Fruit fly (Drosophila melanogaster): ENCODE measurements around the gene GstD3.
A peak's percentile ranks its signal among the peaks of the same experiment; 100 is the strongest.

GstD3 gene

dm6 chr3R:12413274-12413958 is 40.5 kb downstream of the GstD3 start, which contains the start of the genes Dip-C and pps:
Gene Dip-C (minus strand): TSS chr3R:12413759.
Gene pps (plus strand): TSS chr3R:12413828.
- TF ChIP-seq odd (GFP tag; optimal IDR thresholded peaks at IDR 0.05) (no peak), phol (tag; optimal IDR thresholded peaks at IDR 0.05) (peak; percentile 46), prd (optimal IDR thresholded peaks at IDR 0.05) (no peak), prd (GFP tag; IDR thresholded peaks at IDR 0.05) (no peak), Opbp (GFP tag; IDR thresholded peaks at IDR 0.05; ENCODE audit: partially characterized antibody) (peak; percentile 70), hb (GFP tag; IDR thresholded peaks at IDR 0.05; ENCODE audit: partially characterized antibody) (peak; percentile 40; the same call in 1 of the 3 replicates), dm (GFP tag; optimal IDR thresholded peaks at IDR 0.05) (no peak), Scr (GFP tag; IDR thresholded peaks at IDR 0.05; ENCODE audit: partially characterized antibody) (peak; percentile 76), amos (GFP tag; IDR thresholded peaks at IDR 0.05; ENCODE audit: partially characterized antibody) (peak; percentile 82), ftz-f1 (GFP tag; optimal IDR thresholded peaks at IDR 0.05) (peak; percentile 78), CG15514 (GFP tag; optimal IDR thresholded peaks at IDR 0.05) (peak; percentile 99), zen2 (GFP tag; IDR thresholded peaks at IDR 0.05; ENCODE audit: partially characterized antibody) (peak; percentile 55; the same call in 2 of the 3 replicates), kah (GFP tag; optimal IDR thresholded peaks at IDR 0.05) (no peak), Doc3 (GFP tag; IDR thresholded peaks at IDR 0.05; ENCODE audit: partially characterized antibody) (peak; percentile 65; the same call in 2 of the 3 replicates), CG12659 (GFP tag; optimal IDR thresholded peaks at IDR 0.05) (peak; percentile 63), mirr (GFP tag; optimal IDR thresholded peaks at IDR 0.05) (peak; percentile 23), row (GFP tag; IDR thresholded peaks at IDR 0.05) (peak; percentile 73), yki (optimal IDR thresholded peaks at IDR 0.05) (no peak), CG3995 (GFP tag; optimal IDR thresholded peaks at IDR 0.05) (no peak), Six4 (GFP tag; optimal IDR thresholded peaks at IDR 0.05) (no peak), MESR4 (GFP tag; optimal IDR thresholded peaks at IDR 0.05) (peak; percentile 49), Lpt (GFP tag; optimal IDR thresholded peaks at IDR 0.05) (no peak), tio (GFP tag; optimal IDR thresholded peaks at IDR 0.05) (no peak), Sin3A (optimal IDR thresholded peaks at IDR 0.05) (peak; percentile 61), CG2129 (GFP tag; IDR thresholded peaks at IDR 0.05; ENCODE audit: partially characterized antibody) (peak; percentile 40; the same call in 1 of the 2 replicates), maf-S (GFP tag; optimal IDR thresholded peaks at IDR 0.05) (no peak), nerfin-1 (tag; optimal IDR thresholded peaks at IDR 0.05) (no peak), knrl (GFP tag; IDR thresholded peaks at IDR 0.05; ENCODE audit: partially characterized antibody) (peak; percentile 76), CG12744 (GFP tag; optimal IDR thresholded peaks at IDR 0.05) (no peak), CG2116 (GFP tag; optimal IDR thresholded peaks at IDR 0.05) (peak; percentile 35), CG34224 (GFP tag; IDR thresholded peaks at IDR 0.05; ENCODE audit: partially characterized antibody) (peak; percentile 70), Bgb (GFP tag; IDR thresholded peaks at IDR 0.05; ENCODE audit: partially characterized antibody) (peak; percentile 74), YL-1 (GFP tag; optimal IDR thresholded peaks at IDR 0.05) (peak; percentile 84), CG10321 (GFP tag; IDR thresholded peaks at IDR 0.05) (no peak), Dek (tag; optimal IDR thresholded peaks at IDR 0.05) (no peak), CG31365 (tag; optimal IDR thresholded peaks at IDR 0.05) (no peak), Mrtf (GFP tag; IDR thresholded peaks at IDR 0.05) (no peak), Sry-δ (GFP tag; optimal IDR thresholded peaks at IDR 0.05) (peak; percentile 60), sna (GFP tag; IDR thresholded peaks at IDR 0.05; ENCODE audit: partially characterized antibody) (peak; percentile 62; the same call in 1 of the 2 replicates), D (optimal IDR thresholded peaks at IDR 0.05) (no peak), D (GFP tag; optimal IDR thresholded peaks at IDR 0.05) (no peak), CG9876 (GFP tag; optimal IDR thresholded peaks at IDR 0.05) (no peak), CG8765 (GFP tag; IDR thresholded peaks at IDR 0.05) (no peak), CG9215 (GFP tag; IDR thresholded peaks at IDR 0.05) (no peak), B-H2 (GFP tag; optimal IDR thresholded peaks at IDR 0.05) (no peak), CG17612 (GFP tag; IDR thresholded peaks at IDR 0.05) (no peak), Jarid2 (GFP tag; optimal IDR thresholded peaks at IDR 0.05) (no peak), CG10147 (GFP tag; optimal IDR thresholded peaks at IDR 0.05) (no peak), CG4282 (GFP tag; optimal IDR thresholded peaks at IDR 0.05) (no peak), fru (optimal IDR thresholded peaks at IDR 0.05) (no peak)
